Worm (Caenorhabditis elegans) whole organism, L2 larva: Measurements from ENCODE around the gene smoc-1.

ENCODE experiments used
- F13H6.1 ChIP-seq: sonication (generic microtip); optimal IDR thresholded peaks from 2 replicates; lab custom pipeline; 2016; ENCODE audit warnings: missing genetic modification characterization, missing compliant biosample characterization
- R02D3.7 ChIP-seq: fragments of 150-350 bp; optimal IDR thresholded peaks from 2 replicates; lab custom pipeline; 2014; ENCODE audit warnings: missing biosample characterization, missing genetic modification characterization
- Y55F3AM.14 ChIP-seq: fragments of 200-800 bp; sonication (Bioruptor generic); optimal IDR thresholded peaks from 2 replicates; lab custom pipeline; 2018; ENCODE audit warnings: mild to moderate bottlenecking, missing genetic modification characterization, missing compliant biosample characterization
- ZK546.5 ChIP-seq: sonication (generic microtip); optimal IDR thresholded peaks from 2 replicates; lab custom pipeline; 2017; ENCODE audit warnings: missing biosample characterization, missing genetic modification characterization
- alr-1 ChIP-seq: fragments of 150-350 bp; optimal IDR thresholded peaks from 2 replicates; lab custom pipeline; 2014; ENCODE audit warnings: missing biosample characterization, missing genetic modification characterization
- aly-2 ChIP-seq: fragments of 150-350 bp; optimal IDR thresholded peaks from 2 replicates; lab custom pipeline; 2014; ENCODE audit warnings: missing biosample characterization, missing genetic modification characterization
- blmp-1 ChIP-seq: sonication (generic microtip); optimal IDR thresholded peaks from 2 replicates; lab custom pipeline; 2017; ENCODE audit warnings: missing genetic modification characterization, mild to moderate bottlenecking, missing compliant biosample characterization, antibody characterized with exemption, moderate library complexity; ENCODE audit not compliant: insufficient read depth
- ceh-16 ChIP-seq: fragments of 150-350 bp; optimal IDR thresholded peaks from 2 replicates; lab custom pipeline; 2014; ENCODE audit warnings: missing biosample characterization, missing genetic modification characterization
- ceh-82 ChIP-seq: fragments of 150-350 bp; optimal IDR thresholded peaks from 2 replicates; lab custom pipeline; 2014; ENCODE audit warnings: missing biosample characterization, missing genetic modification characterization
- crh-2 ChIP-seq: sonication (generic microtip); optimal IDR thresholded peaks from 2 replicates; lab custom pipeline; 2017; ENCODE audit warnings: missing biosample characterization, missing genetic modification characterization
- elt-1 ChIP-seq: fragments of 150-350 bp; optimal IDR thresholded peaks from 2 replicates; lab custom pipeline; 2014; ENCODE audit warnings: missing biosample characterization, missing genetic modification characterization
- elt-3 ChIP-seq: sonication (generic microtip); optimal IDR thresholded peaks from 2 replicates; lab custom pipeline; 2017; ENCODE audit warnings: missing biosample characterization, missing genetic modification characterization
- fos-1 ChIP-seq: fragments of 150-350 bp; optimal IDR thresholded peaks from 2 replicates; lab custom pipeline; 2014; ENCODE audit warnings: missing biosample characterization, missing genetic modification characterization
- gmeb-1 ChIP-seq: fragments of 150-350 bp; optimal IDR thresholded peaks from 2 replicates; lab custom pipeline; 2014; ENCODE audit warnings: missing biosample characterization, missing genetic modification characterization
- lin-11 ChIP-seq: fragments of 150-350 bp; sonication (generic microtip); optimal IDR thresholded peaks from 2 replicates; lab custom pipeline; 2014; ENCODE audit warnings: missing biosample characterization, missing genetic modification characterization, inconsistent platforms, mixed read lengths
- lin-13 ChIP-seq: fragments of 150-350 bp; optimal IDR thresholded peaks from 2 replicates; lab custom pipeline; 2014; ENCODE audit warnings: missing biosample characterization, missing genetic modification reagents, missing genetic modification characterization
- lsy-2 ChIP-seq, 2 experiments: fragments of 150-350 bp in 1 of 2; sonication (generic microtip) in 1 of 2; optimal IDR thresholded peaks; 2 replicates each; lab custom pipeline; 2014 to 2017; ENCODE audit warnings: missing biosample characterization in 2 of 2, missing genetic modification characterization in 2 of 2
- mbf-1 ChIP-seq: sonication (generic microtip); optimal IDR thresholded peaks from 2 replicates; lab custom pipeline; 2017; ENCODE audit warnings: missing biosample characterization, missing genetic modification characterization
- mdl-1 ChIP-seq, 2 experiments: fragments of 150-350 bp in 1 of 2; sonication (generic microtip) in 1 of 2; optimal IDR thresholded peaks; 2 replicates each; lab custom pipeline; 2017; ENCODE audit warnings: missing biosample characterization in 2 of 2, missing genetic modification characterization in 2 of 2
- nhr-10 ChIP-seq: sonication (generic microtip); optimal IDR thresholded peaks from 2 replicates; lab custom pipeline; 2017; ENCODE audit warnings: missing biosample characterization, missing genetic modification characterization
- nhr-11 ChIP-seq: fragments of 150-350 bp; optimal IDR thresholded peaks from 2 replicates; lab custom pipeline; 2014; ENCODE audit warnings: missing biosample characterization, missing genetic modification characterization
- nhr-12 ChIP-seq: fragments of 150-350 bp; optimal IDR thresholded peaks from 2 replicates; lab custom pipeline; 2014; ENCODE audit warnings: missing biosample characterization, missing genetic modification characterization
- nhr-129 ChIP-seq: fragments of 150-350 bp; optimal IDR thresholded peaks from 2 replicates; lab custom pipeline; 2014; ENCODE audit warnings: missing biosample characterization, missing genetic modification characterization
- nhr-21 ChIP-seq: fragments of 150-350 bp; optimal IDR thresholded peaks from 2 replicates; lab custom pipeline; 2014; ENCODE audit warnings: missing biosample characterization, missing genetic modification characterization
- nhr-23 ChIP-seq: fragments of 150-350 bp; optimal IDR thresholded peaks from 2 replicates; lab custom pipeline; 2014; ENCODE audit warnings: missing biosample characterization, missing genetic modification reagents, missing genetic modification characterization
- nhr-237 ChIP-seq: fragments of 150-350 bp; optimal IDR thresholded peaks from 2 replicates; lab custom pipeline; 2014; ENCODE audit warnings: missing biosample characterization, missing genetic modification characterization
- nhr-25 ChIP-seq: fragments of 150-350 bp; sonication (generic microtip); optimal IDR thresholded peaks from 3 replicates; lab custom pipeline; 2014; ENCODE audit warnings: missing biosample characterization, missing genetic modification characterization
- nhr-77 ChIP-seq: fragments of 150-350 bp; optimal IDR thresholded peaks from 2 replicates; lab custom pipeline; 2014; ENCODE audit warnings: missing biosample characterization, missing genetic modification characterization
- skn-1 ChIP-seq: sonication (generic microtip); optimal IDR thresholded peaks from 2 replicates; lab custom pipeline; 2017; ENCODE audit warnings: missing biosample characterization, missing genetic modification characterization
- sma-3 ChIP-seq: sonication (generic microtip); optimal IDR thresholded peaks from 2 replicates; lab custom pipeline; 2016; ENCODE audit warnings: missing genetic modification reagents, missing genetic modification characterization, missing compliant biosample characterization
- sma-9 ChIP-seq, 2 experiments: fragments of 150-350 bp in 1 of 2; sonication (generic microtip) in 1 of 2; optimal IDR thresholded peaks; 2 replicates each; lab custom pipeline; 2014 to 2016; ENCODE audit warnings: missing genetic modification characterization in 2 of 2, mild to moderate bottlenecking in 1 of 2, missing biosample characterization in 1 of 2, missing compliant biosample characterization in 1 of 2, missing genetic modification reagents in 1 of 2, moderate library complexity in 1 of 2
- zag-1 ChIP-seq: fragments of 150-350 bp; optimal IDR thresholded peaks from 2 replicates; lab custom pipeline; 2014; ENCODE audit warnings: missing biosample characterization, missing genetic modification characterization
- ztf-11 ChIP-seq: sonication (generic microtip); optimal IDR thresholded peaks from 2 replicates; lab custom pipeline; 2017; ENCODE audit warnings: missing biosample characterization, missing genetic modification characterization
- ztf-4 ChIP-seq: fragments of 150-350 bp; optimal IDR thresholded peaks from 2 replicates; lab custom pipeline; 2014; ENCODE audit warnings: missing biosample characterization, missing genetic modification characterization

Gene smoc-1

DNA sequence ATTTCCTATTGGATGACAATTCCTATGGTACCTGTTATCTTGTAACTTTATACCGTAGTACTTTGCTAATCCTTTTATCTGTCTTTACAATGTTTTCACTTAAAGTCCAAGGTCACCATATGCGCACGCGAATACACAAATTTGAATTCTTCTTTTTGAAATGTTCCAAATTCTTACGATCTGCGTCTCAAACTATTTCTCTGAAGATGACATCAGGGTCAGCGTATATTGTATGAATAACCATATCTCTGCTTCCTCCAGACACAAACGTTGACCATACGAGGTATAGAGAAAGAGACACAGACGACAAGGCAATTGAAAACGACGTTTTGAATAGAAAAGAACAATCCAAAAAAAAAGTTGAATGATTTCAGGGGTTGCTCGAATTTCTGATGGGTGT, 16.5 kb downstream of the smoc-1 start:
- TF ChIP-seq fos-1 (peak; percentile 62), sma-3 (GFP tag; lab: Kevin White, UChicago) (no peak), zag-1 (tag; lab: Kevin White, UChicago) (no peak), nhr-25 (tag; lab: Kevin White, UChicago) (peak; percentile 39), nhr-21 (tag; lab: Kevin White, UChicago) (no peak), ceh-16 (peak; percentile 27), lin-13 (GFP tag; lab: Kevin White, UChicago) (no peak), ceh-82 (no peak)

DNA sequence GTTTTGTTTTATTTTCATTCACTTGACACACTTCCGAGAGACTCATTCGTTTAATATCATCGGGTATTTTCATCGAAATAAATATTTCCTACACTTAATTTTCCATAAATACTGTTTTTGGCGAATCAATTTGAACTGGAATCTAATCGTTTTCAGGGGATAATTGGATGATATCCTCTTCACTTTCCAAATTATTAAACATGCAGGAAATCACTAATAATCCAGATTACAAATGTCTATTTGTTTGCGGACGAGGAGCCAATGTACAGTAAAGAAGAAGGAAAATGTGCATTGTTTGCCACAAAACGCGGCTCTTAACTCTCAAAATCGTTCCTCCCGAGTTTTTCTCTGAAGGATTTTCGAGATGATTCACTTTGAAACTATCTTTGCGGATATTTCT, 19.1 kb downstream of the smoc-1 start, which contains the start of gene F55A11.6:
Gene F55A11.6 (plus strand): TSS at position 301 of the 400 bp plus-strand sequence.
- TF ChIP-seq nhr-237 (tag; lab: Kevin White, UChicago) (no peak), gmeb-1 (tag; lab: Kevin White, UChicago) (no peak), elt-3 (no peak), lin-11 (tag; lab: Kevin White, UChicago) (no peak), nhr-10 (tag; lab: Kevin White, UChicago) (no peak), alr-1 (tag; lab: Kevin White, UChicago) (no peak), skn-1 (tag; lab: Kevin White, UChicago) (no peak), nhr-23 (tag; lab: Kevin White, UChicago) (no peak), nhr-21 (tag; lab: Kevin White, UChicago) (no peak), zag-1 (tag; lab: Kevin White, UChicago) (no peak), ZK546.5 (no peak), Y55F3AM.14 (GFP tag; lab: Kevin White, UChicago) (no peak), mdl-1 (tag; optimal IDR thresholded peaks at IDR 0.05; lab: Kevin White, UChicago) (no peak), aly-2 (no peak), nhr-12 (tag; lab: Kevin White, UChicago) (no peak), ztf-4 (tag; lab: Kevin White, UChicago) (no peak), ceh-16 (no peak), ztf-11 (no peak), nhr-11 (tag; lab: Kevin White, UChicago) (no peak), nhr-129 (tag; lab: Kevin White, UChicago) (no peak)

DNA sequence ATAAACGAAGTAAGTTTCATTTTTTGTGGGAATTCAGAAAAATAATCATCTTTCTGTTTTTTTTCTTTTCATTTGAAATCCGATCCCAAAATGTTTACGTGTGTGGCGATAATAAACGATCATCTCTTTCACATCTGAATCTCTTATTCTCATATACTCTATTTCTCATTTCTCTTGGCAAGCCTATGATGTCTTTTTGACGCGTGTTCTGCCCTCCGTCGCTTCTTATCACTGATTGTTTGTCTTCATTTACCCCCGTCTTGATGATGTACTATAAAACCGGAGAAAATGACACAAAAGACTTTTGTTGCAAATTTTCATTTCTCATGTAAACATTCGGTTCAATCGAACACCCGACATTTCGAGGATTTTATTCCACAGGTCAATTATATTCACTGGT, 20.4 kb downstream of the smoc-1 start:
- TF ChIP-seq nhr-77 (tag; lab: Kevin White, UChicago): no peak
- TF ChIP-seq nhr-21 (tag; lab: Kevin White, UChicago): peak; percentile 11
- no peak for TF ChIP-seq ceh-16
- peak; percentile 18 for TF ChIP-seq nhr-129 (tag; lab: Kevin White, UChicago)
- no peak for TF ChIP-seq mbf-1 (tag; lab: Kevin White, UChicago)
- peak; percentile 11 for TF ChIP-seq sma-3 (GFP tag; lab: Kevin White, UChicago)
- TF ChIP-seq lsy-2 (tag; optimal IDR thresholded peaks at IDR 0.05; lab: Kevin White, UChicago): peak in 1 of 2 experiments; percentile 45
- TF ChIP-seq blmp-1 (tag; lab: Kevin White, UChicago): peak; percentile 15
- no peak for TF ChIP-seq ztf-11
- no peak for TF ChIP-seq elt-1 (tag; lab: Kevin White, UChicago)
- TF ChIP-seq ZK546.5: no peak
- peak; percentile 25 for TF ChIP-seq nhr-25 (tag; lab: Kevin White, UChicago)
- no peak for TF ChIP-seq aly-2
- TF ChIP-seq sma-9 (GFP tag; optimal IDR thresholded peaks at IDR 0.05; lab: Kevin White, UChicago): peak; percentile 74
- no peak for TF ChIP-seq sma-9 (tag; optimal IDR thresholded peaks at IDR 0.05; lab: Kevin White, UChicago)
- TF ChIP-seq gmeb-1 (tag; lab: Kevin White, UChicago): peak; percentile 27
- TF ChIP-seq F13H6.1 (tag; lab: Kevin White, UChicago): peak; percentile 27
- TF ChIP-seq R02D3.7 (tag; lab: Kevin White, UChicago): no peak
- TF ChIP-seq fos-1: peak; percentile 81
- TF ChIP-seq crh-2 (tag; lab: Kevin White, UChicago): peak; percentile 58

DNA sequence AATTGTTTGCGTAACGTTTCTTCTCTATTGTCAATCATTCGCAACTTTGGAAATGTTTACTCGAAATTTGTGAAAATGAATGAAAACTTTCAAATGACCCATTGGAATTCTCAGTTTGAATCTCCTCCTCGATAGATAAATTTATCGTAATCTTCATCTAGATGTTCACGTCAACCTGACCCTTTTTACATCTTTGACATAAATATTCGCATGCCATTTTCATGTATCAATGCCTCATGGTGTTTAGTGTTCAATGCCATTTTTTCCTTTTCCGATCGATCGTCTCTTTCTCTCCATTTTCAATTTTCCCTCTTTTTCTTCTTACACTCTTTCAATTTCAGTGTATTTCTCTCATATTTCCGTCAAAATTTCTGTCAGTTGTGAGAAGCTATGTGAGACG, 21.9 kb downstream of the smoc-1 start:
- TF ChIP-seq ceh-16: peak; percentile 68
- TF ChIP-seq ztf-4 (tag; lab: Kevin White, UChicago): no peak
- TF ChIP-seq sma-9 (GFP tag; optimal IDR thresholded peaks at IDR 0.05; lab: Kevin White, UChicago): peak; percentile 21
- TF ChIP-seq sma-9 (tag; optimal IDR thresholded peaks at IDR 0.05; lab: Kevin White, UChicago): no peak
- peak; percentile 13 for TF ChIP-seq nhr-25 (tag; lab: Kevin White, UChicago)
- peak; percentile 57 for TF ChIP-seq elt-1 (tag; lab: Kevin White, UChicago)
